Worm (Caenorhabditis elegans) whole organism, L3 larva: ENCODE measurements around the gene R01B10.2.

Experiments used
- ama-1 ChIP-seq: fragments of 150-350 bp; optimal IDR thresholded peaks from 2 replicates; lab custom pipeline; 2018
- ceh-16 ChIP-seq: sonication (generic microtip); optimal IDR thresholded peaks from 2 replicates; lab custom pipeline; 2017; ENCODE audit warnings: missing biosample characterization, missing genetic modification characterization
- ceh-28 ChIP-seq: fragments of 150-350 bp; optimal IDR thresholded peaks from 2 replicates; lab custom pipeline; 2014; ENCODE audit warnings: missing biosample characterization, missing genetic modification reagents, missing genetic modification characterization
- elt-1 ChIP-seq: fragments of 150-350 bp; optimal IDR thresholded peaks from 2 replicates; lab custom pipeline; 2014; ENCODE audit warnings: missing biosample characterization, missing genetic modification characterization
- nhr-11 ChIP-seq: fragments of 150-350 bp; optimal IDR thresholded peaks from 2 replicates; lab custom pipeline; 2014; ENCODE audit warnings: missing biosample characterization, missing genetic modification characterization
- nhr-12 ChIP-seq: fragments of 150-350 bp; optimal IDR thresholded peaks from 2 replicates; lab custom pipeline; 2014; ENCODE audit warnings: missing biosample characterization, missing genetic modification characterization
- nhr-237 ChIP-seq: fragments of 150-350 bp; optimal IDR thresholded peaks from 2 replicates; lab custom pipeline; 2014; ENCODE audit warnings: missing biosample characterization, missing genetic modification characterization
- nhr-76 ChIP-seq: fragments of 150-350 bp; sonication (generic microtip); optimal IDR thresholded peaks from 5 replicates; lab custom pipeline; 2014; ENCODE audit warnings: missing biosample characterization, missing genetic modification characterization
- nhr-77 ChIP-seq: fragments of 150-350 bp; optimal IDR thresholded peaks from 2 replicates; lab custom pipeline; 2014; ENCODE audit warnings: missing biosample characterization, missing genetic modification characterization
- pha-4 ChIP-seq: fragments of 150-350 bp; optimal IDR thresholded peaks from 2 replicates; lab custom pipeline; 2014; ENCODE audit warnings: missing biosample characterization, missing genetic modification reagents, missing genetic modification characterization
- tbx-2 ChIP-seq: sonication (generic microtip); optimal IDR thresholded peaks from 2 replicates; lab custom pipeline; 2016; ENCODE audit warnings: mild to moderate bottlenecking, missing genetic modification characterization, missing compliant biosample characterization
- unc-62 ChIP-seq: fragments of 150-350 bp; sonication (generic microtip); optimal IDR thresholded peaks from 4 replicates; lab custom pipeline; 2014; ENCODE audit warnings: missing biosample characterization, missing genetic modification reagents, missing genetic modification characterization
- ztf-4 ChIP-seq: fragments of 150-350 bp; optimal IDR thresholded peaks from 2 replicates; lab custom pipeline; 2014; ENCODE audit warnings: missing biosample characterization, missing genetic modification characterization

- TF ChIP-seq ztf-4 (tag; lab: Kevin White, UChicago) (no peak), ceh-16 (tag; lab: Kevin White, UChicago) (no peak), nhr-76 (tag; lab: Kevin White, UChicago) (no peak), nhr-11 (tag; lab: Kevin White, UChicago) (no peak), pha-4 (tag; lab: Kevin White, UChicago) (no peak), elt-1 (tag; lab: Kevin White, UChicago) (no peak), nhr-77 (no peak), ceh-28 (no peak), ama-1 (lab: Kevin White, UChicago) (no peak), tbx-2 (tag; lab: Kevin White, UChicago) (no peak), nhr-237 (tag; lab: Kevin White, UChicago) (no peak), unc-62 (GFP tag; lab: Kevin White, UChicago) (no peak), nhr-12 (tag; lab: Kevin White, UChicago) (no peak)
Measured at ce11 chrV:5995598-5995997, 45.7 kb downstream of the R01B10.2 start.
